Worm (Caenorhabditis elegans) whole organism, mixed stage, embryonic: ENCODE results near the gene emb-8.

ENCODE experiments used
- flh-1 ChIP-seq: fragments of 200-800 bp; sonication (Bioruptor generic); optimal IDR thresholded peaks from 2 replicates; lab custom pipeline; 2018; ENCODE audit warnings: mild to moderate bottlenecking, missing genetic modification characterization, moderate library complexity, missing compliant biosample characterization
- ham-2 ChIP-seq: fragments of 200-800 bp; sonication (Bioruptor generic); optimal IDR thresholded peaks from 2 replicates; lab custom pipeline; 2018; ENCODE audit warnings: mild to moderate bottlenecking, missing genetic modification characterization, missing compliant biosample characterization
- hlh-1 ChIP-seq: fragments of 150-350 bp; optimal IDR thresholded peaks from 2 replicates; lab custom pipeline; 2014; ENCODE audit warnings: missing biosample characterization, missing genetic modification reagents, missing genetic modification characterization
- nhr-12 ChIP-seq: fragments of 150-350 bp; optimal IDR thresholded peaks from 2 replicates; lab custom pipeline; 2014; ENCODE audit warnings: missing biosample characterization, missing genetic modification characterization
- pha-4 ChIP-seq: fragments of 150-350 bp; optimal IDR thresholded peaks from 2 replicates; lab custom pipeline; 2018; ENCODE audit warnings: missing biosample characterization, missing genetic modification reagents, missing genetic modification characterization
- unc-39 ChIP-seq: fragments of 150-350 bp; optimal IDR thresholded peaks from 2 replicates; lab custom pipeline; 2014; ENCODE audit warnings: missing biosample characterization, missing genetic modification characterization
- unc-62 ChIP-seq: fragments of 150-350 bp; optimal IDR thresholded peaks from 2 replicates; lab custom pipeline; 2014; ENCODE audit warnings: missing biosample characterization, missing genetic modification reagents, missing genetic modification characterization
- ztf-11 ChIP-seq: fragments of 150-350 bp; optimal IDR thresholded peaks from 2 replicates; lab custom pipeline; 2014; ENCODE audit warnings: missing biosample characterization, missing genetic modification characterization

DNA sequence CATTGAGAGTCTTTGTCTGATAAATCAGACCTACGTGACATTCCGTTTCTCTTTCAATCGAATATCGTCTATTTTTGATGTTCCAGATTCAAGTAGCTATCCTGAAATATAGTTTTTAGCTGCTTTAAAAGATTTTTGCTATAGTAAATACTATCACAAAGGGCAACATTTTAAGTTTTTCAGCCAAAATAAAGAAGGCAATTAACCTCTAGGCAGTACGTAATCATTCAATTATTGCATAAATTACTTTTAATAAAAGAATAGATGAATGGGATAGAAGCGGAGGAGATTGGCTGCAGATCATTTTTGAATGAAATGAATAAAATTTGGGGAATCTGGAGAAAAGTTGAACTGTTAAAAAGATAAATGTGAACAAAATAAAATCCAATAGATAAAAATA lies 29.8 kb downstream of the emb-8 start, which contains the start of gene ulp-1:
- TF ChIP-seq pha-4 (tag; lab: Kevin White, UChicago) (no peak), nhr-12 (tag; lab: Kevin White, UChicago) (no peak), ham-2 (GFP tag; lab: Kevin White, UChicago) (no peak), flh-1 (GFP tag; lab: Kevin White, UChicago) (no peak), ztf-11 (no peak), unc-62 (GFP tag; lab: Kevin White, UChicago) (no peak), hlh-1 (tag; lab: Kevin White, UChicago) (no peak), unc-39 (no peak)
